Worm (Caenorhabditis elegans) whole organism, midembryonic: ENCODE data around the gene F10C2.3.

Source experiments
- T22C8.4 ChIP-seq: fragments of 200-800 bp; sonication (Bioruptor generic); IDR thresholded peaks from 2 replicates; pipeline ENCODE4 v1.3.6; 2022; ENCODE audit warnings: missing genetic modification characterization, missing compliant biosample characterization
- cog-1 ChIP-seq: sonication (generic microtip); optimal IDR thresholded peaks from 2 replicates; lab custom pipeline; 2016; ENCODE audit warnings: missing genetic modification characterization, missing compliant biosample characterization
- flt-1 ChIP-seq: fragments of 200-800 bp; sonication (Bioruptor generic); IDR thresholded peaks from 2 replicates; pipeline ENCODE4 v1.3.6; 2022; ENCODE audit warnings: missing genetic modification characterization, missing compliant biosample characterization
- klf-2 ChIP-seq: fragments of 200-800 bp; sonication (Bioruptor generic); conservative IDR thresholded peaks from 2 replicates; pipeline ENCODE4 v1.3.6; 2022; ENCODE audit warnings: missing genetic modification reagents, missing genetic modification characterization, missing compliant biosample characterization
- med-1 ChIP-seq: sonication (generic microtip); optimal IDR thresholded peaks from 2 replicates; lab custom pipeline; 2017; ENCODE audit warnings: missing genetic modification characterization, mild to moderate bottlenecking, missing compliant biosample characterization, antibody characterized with exemption, missing genetic modification reagents; ENCODE audit not compliant: insufficient read depth
- ref-1 ChIP-seq: fragments of 200-800 bp; sonication (Bioruptor generic); conservative IDR thresholded peaks from 2 replicates; pipeline ENCODE4 v1.3.6; 2022; ENCODE audit warnings: missing genetic modification reagents, missing genetic modification characterization, missing compliant biosample characterization
- tab-1 ChIP-seq: fragments of 200-800 bp; sonication (Bioruptor generic); IDR thresholded peaks from 2 replicates; pipeline ENCODE4 v1.3.6; 2022; ENCODE audit warnings: missing genetic modification characterization, missing compliant biosample characterization
- ztf-23 ChIP-seq: fragments of 200-800 bp; sonication (Bioruptor generic); IDR thresholded peaks from 2 replicates; pipeline ENCODE4 v1.3.6; 2022; ENCODE audit warnings: missing genetic modification reagents, missing genetic modification characterization, missing compliant biosample characterization
- ztf-29 ChIP-seq: fragments of 200-800 bp; sonication (Bioruptor generic); IDR thresholded peaks from 2 replicates; pipeline ENCODE4 v1.3.6; 2022; ENCODE audit warnings: missing genetic modification reagents, missing genetic modification characterization, missing compliant biosample characterization

F10C2.3 gene

ce11 chrV:12036129-12036528 is 16.0 kb downstream of the F10C2.3 start:
- no peak for TF ChIP-seq ref-1 (GFP tag; lab: Robert Waterston, UW)
- no peak for TF ChIP-seq klf-2 (GFP tag; lab: Robert Waterston, UW)
- TF ChIP-seq med-1 (GFP tag; lab: Kevin White, UChicago) = no peak
- no peak for TF ChIP-seq tab-1 (GFP tag; lab: Robert Waterston, UW)
- no peak for TF ChIP-seq cog-1 (tag; lab: Kevin White, UChicago)
- TF ChIP-seq flt-1 (GFP tag; lab: Robert Waterston, UW) = no peak
- TF ChIP-seq ztf-29 (GFP tag; lab: Robert Waterston, UW) = no peak

- TF ChIP-seq cog-1 (tag; lab: Kevin White, UChicago) (no peak), ztf-29 (GFP tag; lab: Robert Waterston, UW) (no peak), ref-1 (GFP tag; lab: Robert Waterston, UW) (no peak), klf-2 (GFP tag; lab: Robert Waterston, UW) (no peak), med-1 (GFP tag; lab: Kevin White, UChicago) (no peak), tab-1 (GFP tag; lab: Robert Waterston, UW) (no peak), flt-1 (GFP tag; lab: Robert Waterston, UW) (no peak), T22C8.4 (GFP tag; lab: Robert Waterston, UW) (no peak), ztf-23 (no peak)
These were observed 17.8 kb downstream of the F10C2.3 start for ce11 chrV:12037889-12038288.

- TF ChIP-seq med-1 (GFP tag; lab: Kevin White, UChicago) (no peak), ztf-23 (no peak), ref-1 (GFP tag; lab: Robert Waterston, UW) (no peak), tab-1 (GFP tag; lab: Robert Waterston, UW) (no peak), klf-2 (GFP tag; lab: Robert Waterston, UW) (no peak), flt-1 (GFP tag; lab: Robert Waterston, UW) (no peak), T22C8.4 (GFP tag; lab: Robert Waterston, UW) (no peak), ztf-29 (GFP tag; lab: Robert Waterston, UW) (no peak), cog-1 (tag; lab: Kevin White, UChicago) (no peak)
These were observed 18.2 kb downstream of the F10C2.3 start for ce11 chrV:12038317-12038716.

- TF ChIP-seq ref-1 (GFP tag; lab: Robert Waterston, UW) = 0 out of 2 replicates have a peak, but pooled peaks have one; percentile 8
- no peak for TF ChIP-seq med-1 (GFP tag; lab: Kevin White, UChicago)
- no peak for TF ChIP-seq klf-2 (GFP tag; lab: Robert Waterston, UW)
- TF ChIP-seq cog-1 (tag; lab: Kevin White, UChicago) = no peak
- TF ChIP-seq tab-1 (GFP tag; lab: Robert Waterston, UW) = no peak; the same call in 1 of the 2 replicates
- TF ChIP-seq ztf-23 = peak; percentile 67; the same call in 1 of the 2 replicates
- TF ChIP-seq flt-1 (GFP tag; lab: Robert Waterston, UW) = 0 out of 2 replicates have a peak, but pooled peaks have one; percentile 36
- TF ChIP-seq ztf-29 (GFP tag; lab: Robert Waterston, UW) = no peak
- TF ChIP-seq T22C8.4 (GFP tag; lab: Robert Waterston, UW) = no peak
These were observed 18.7 kb downstream of the F10C2.3 start for ce11 chrV:12038783-12039182.

ce11 chrV:12039755-12040154 is 19.6 kb downstream of the F10C2.3 start:
- TF ChIP-seq ztf-29 (GFP tag; lab: Robert Waterston, UW) (no peak), cog-1 (tag; lab: Kevin White, UChicago) (no peak), med-1 (GFP tag; lab: Kevin White, UChicago) (no peak), flt-1 (GFP tag; lab: Robert Waterston, UW) (no peak), ztf-23 (no peak), ref-1 (GFP tag; lab: Robert Waterston, UW) (no peak), tab-1 (GFP tag; lab: Robert Waterston, UW) (no peak)

- no peak for TF ChIP-seq ztf-23
- peak; percentile 53 for TF ChIP-seq cog-1 (tag; lab: Kevin White, UChicago)
- no peak for TF ChIP-seq T22C8.4 (GFP tag; lab: Robert Waterston, UW)
- no peak for TF ChIP-seq med-1 (GFP tag; lab: Kevin White, UChicago)
- TF ChIP-seq ztf-29 (GFP tag; lab: Robert Waterston, UW) = no peak
These were observed 20.9 kb downstream of the F10C2.3 start, which contains the start of the genes kup-1 and F10C2.4 for ce11 chrV:12040823-12041606. kup-1 (minus strand) TSS chrV:12040873. F10C2.4 (plus strand) TSS chrV:12041556.

- TF ChIP-seq med-1 (GFP tag; lab: Kevin White, UChicago) (no peak), klf-2 (GFP tag; lab: Robert Waterston, UW) (no peak), ztf-29 (GFP tag; lab: Robert Waterston, UW) (no peak), flt-1 (GFP tag; lab: Robert Waterston, UW) (no peak), ztf-23 (no peak)
These were observed 25.0 kb downstream of the F10C2.3 start, which contains the start of gene F10C2.5 for ce11 chrV:12045132-12045531. F10C2.5 (plus strand) TSS chrV:12045432.

ce11 chrV:12047735-12048134 is 27.6 kb downstream of the F10C2.3 start:
- TF ChIP-seq tab-1 (GFP tag; lab: Robert Waterston, UW) (no peak), cog-1 (tag; lab: Kevin White, UChicago) (no peak), med-1 (GFP tag; lab: Kevin White, UChicago) (no peak), T22C8.4 (GFP tag; lab: Robert Waterston, UW) (no peak), ztf-23 (no peak), ztf-29 (GFP tag; lab: Robert Waterston, UW) (no peak), flt-1 (GFP tag; lab: Robert Waterston, UW) (no peak), ref-1 (GFP tag; lab: Robert Waterston, UW) (no peak), klf-2 (GFP tag; lab: Robert Waterston, UW) (no peak)

ce11 chrV:12048445-12048844 is 28.3 kb downstream of the F10C2.3 start, which contains the start of gene dars-2:
dars-2 (plus strand) TSS chrV:12048745.
- TF ChIP-seq ztf-23 (no peak), ztf-29 (GFP tag; lab: Robert Waterston, UW) (no peak), cog-1 (tag; lab: Kevin White, UChicago) (no peak), klf-2 (GFP tag; lab: Robert Waterston, UW) (no peak), ref-1 (GFP tag; lab: Robert Waterston, UW) (no peak), tab-1 (GFP tag; lab: Robert Waterston, UW) (no peak), T22C8.4 (GFP tag; lab: Robert Waterston, UW) (no peak), flt-1 (GFP tag; lab: Robert Waterston, UW) (no peak), med-1 (GFP tag; lab: Kevin White, UChicago) (no peak)
